Worm (Caenorhabditis elegans): ENCODE results near the gene F53C11.4.
A peak's percentile ranks its signal among the peaks of the same experiment; 100 is the strongest.

F53C11.4 gene

DNA sequence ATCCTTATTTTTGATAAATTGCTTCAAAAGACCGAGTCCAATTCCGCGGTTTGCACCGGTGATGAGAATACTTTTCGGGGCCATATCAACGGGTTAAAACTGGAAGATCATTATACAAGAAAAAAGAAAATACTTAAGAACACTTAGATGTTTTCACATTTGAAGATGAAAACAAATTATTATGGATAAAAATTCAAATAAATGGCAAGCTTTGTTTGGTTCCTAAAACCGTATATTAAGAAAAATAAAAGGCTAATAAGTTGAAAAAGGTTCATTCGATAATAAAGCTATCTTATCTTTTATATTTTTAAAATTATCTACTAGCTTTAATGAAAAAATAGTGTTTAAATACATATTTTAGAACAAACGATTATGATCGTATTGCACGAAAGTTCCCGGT lies 33.7 kb downstream of the F53C11.4 start, which contains the start of gene F20G2.1:
TSS of gene F20G2.1 (minus strand) at position 101 of the 400 bp plus-strand sequence.
- no peak for TF ChIP-seq atf-7 (tag; optimal IDR thresholded peaks at IDR 0.05)
- no peak for TF ChIP-seq mes-4 (tag; optimal IDR thresholded peaks at IDR 0.05)
- no peak for TF ChIP-seq nfyb-1 (GFP tag; IDR thresholded peaks at IDR 0.05)
- no peak for TF ChIP-seq F39B2.1 (GFP tag; IDR thresholded peaks at IDR 0.05)
- no peak for TF ChIP-seq cebp-1 (GFP tag; IDR thresholded peaks at IDR 0.05)
- no peak for TF ChIP-seq cebp-1 (tag; optimal IDR thresholded peaks at IDR 0.05)
- no peak for TF ChIP-seq ceh-91 (GFP tag; IDR thresholded peaks at IDR 0.05)
- no peak for TF ChIP-seq egrh-3 (GFP tag; IDR thresholded peaks at IDR 0.05)
- TF ChIP-seq xnd-1 (tag; optimal IDR thresholded peaks at IDR 0.05) = no peak

ce11 chrV:13751811-13752210 lies 35.3 kb downstream of the F53C11.4 start, which contains the start of gene cld-9:
cld-9 (minus strand) TSS chrV:13751891.
- TF ChIP-seq lin-35 (GFP tag; optimal IDR thresholded peaks at IDR 0.05) (no peak), nhr-80 (tag; optimal IDR thresholded peaks at IDR 0.05) (peak; percentile 52)

DNA sequence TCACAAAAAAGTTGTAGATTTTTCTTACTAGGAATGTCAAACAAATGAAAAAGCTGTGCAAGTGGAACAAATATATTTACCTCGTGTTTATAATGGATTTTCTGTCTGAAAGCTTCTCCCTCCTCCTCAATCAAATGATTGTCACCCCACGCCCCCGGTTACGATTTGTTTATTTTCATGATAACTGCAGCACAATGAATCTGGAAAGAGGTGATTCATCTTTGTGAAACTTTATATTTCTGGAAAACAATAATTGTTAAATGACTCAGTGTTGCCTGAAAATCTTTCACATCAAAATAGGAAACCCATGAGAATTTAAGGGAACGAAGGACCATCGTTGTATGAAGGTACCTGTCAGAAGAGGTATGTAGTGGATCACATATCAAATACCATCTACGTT lies 38.5 kb downstream of the F53C11.4 start, which contains the start of gene F35E12.10:
TSS of gene F35E12.10 (minus strand) at position 101 of the 400 bp plus-strand sequence.
- TF ChIP-seq zfh-2 (GFP tag; conservative IDR thresholded peaks at IDR 0.05) (no peak), ztf-26 (tag; optimal IDR thresholded peaks at IDR 0.05) (no peak), D2030.7 (GFP tag; IDR thresholded peaks at IDR 0.05) (no peak), repo-1 (tag; optimal IDR thresholded peaks at IDR 0.05) (no peak), aptf-3 (GFP tag; IDR thresholded peaks at IDR 0.05) (no peak), unc-62 (GFP tag; optimal IDR thresholded peaks at IDR 0.05) (no peak)

DNA sequence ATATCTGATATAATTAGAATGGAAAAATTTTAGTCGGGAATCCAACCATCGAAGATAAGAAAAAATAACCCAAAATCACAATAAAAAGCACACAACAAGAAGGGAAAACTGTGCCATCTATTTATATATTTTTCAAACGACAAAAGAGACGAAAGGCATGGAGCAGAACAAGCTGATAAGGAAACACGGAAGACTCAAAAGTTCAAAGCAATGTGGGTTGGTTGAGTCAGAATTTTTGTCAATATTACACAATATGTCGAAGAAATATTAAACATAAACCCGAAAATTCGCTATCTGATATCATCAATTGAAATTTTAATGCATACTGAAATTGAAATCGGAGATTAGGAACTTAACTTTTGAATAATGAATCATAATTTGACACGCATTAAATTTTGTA lies 42.3 kb downstream of the F53C11.4 start, which contains the start of gene F35E12.9:
TSS of gene F35E12.9 (minus strand) at position 227 of the 400 bp plus-strand sequence.
- TF ChIP-seq snpc-1.3 (tag; optimal IDR thresholded peaks at IDR 0.05; ENCODE audit: insufficient read depth) = no peak
- peak; percentile 84 for TF ChIP-seq nhr-80 (tag; optimal IDR thresholded peaks at IDR 0.05)

ce11 chrV:13739901-13740300 lies 47.3 kb downstream of the F53C11.4 start:
- TF ChIP-seq nfya-1 (tag; optimal IDR thresholded peaks at IDR 0.05; ENCODE audit: borderline replicate concordance, insufficient read depth) = no peak
- TF ChIP-seq T07F8.4 (tag; optimal IDR thresholded peaks at IDR 0.05) = no peak
- TF ChIP-seq hrde-1 (tag; optimal IDR thresholded peaks at IDR 0.05; ENCODE audit: borderline replicate concordance) = no peak
- TF ChIP-seq lsl-1 (GFP tag; optimal IDR thresholded peaks at IDR 0.05) = no peak
- TF ChIP-seq nhr-80 (tag; optimal IDR thresholded peaks at IDR 0.05) = peak; percentile 49

DNA sequence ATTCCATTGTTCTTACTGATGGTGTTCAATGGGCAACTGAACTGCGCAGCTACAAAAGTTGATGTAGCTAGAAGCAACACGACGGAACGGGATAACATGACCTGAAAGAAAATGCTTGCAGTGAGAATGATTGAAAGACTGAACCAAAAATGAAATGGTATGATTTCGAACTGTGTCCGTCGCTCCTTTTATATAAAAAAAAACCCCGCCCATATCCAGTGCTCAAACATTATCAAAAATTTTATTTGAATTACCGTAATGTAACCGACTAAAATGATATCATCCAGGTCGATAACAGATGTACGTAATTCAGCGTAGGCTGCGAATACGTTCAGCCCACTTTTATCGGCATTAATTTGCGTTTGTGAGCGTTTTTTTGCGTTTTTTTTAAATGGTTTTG lies 48.8 kb downstream of the F53C11.4 start, which contains the start of gene irg-5:
TSS of gene irg-5 (minus strand) at position 101 of the 400 bp plus-strand sequence.
- TF ChIP-seq F57A8.1 (GFP tag; optimal IDR thresholded peaks at IDR 0.05) (no peak), B0019.2 (GFP tag; conservative IDR thresholded peaks at IDR 0.05) (no peak), somi-1 (GFP tag; optimal IDR thresholded peaks at IDR 0.05) (no peak), ets-4 (GFP tag; optimal IDR thresholded peaks at IDR 0.05) (no peak), ama-1 (optimal IDR thresholded peaks at IDR 0.05) (no peak), ama-1 (GFP tag; optimal IDR thresholded peaks at IDR 0.05) (no peak), athp-1 (tag; optimal IDR thresholded peaks at IDR 0.05) (no peak), ceh-27 (GFP tag; optimal IDR thresholded peaks at IDR 0.05) (no peak), ceh-91 (GFP tag; IDR thresholded peaks at IDR 0.05) (no peak), tbx-9 (tag; optimal IDR thresholded peaks at IDR 0.05; ENCODE audit: borderline replicate concordance) (no peak), egl-18 (GFP tag; IDR thresholded peaks at IDR 0.05) (no peak), ztf-28 (GFP tag; IDR thresholded peaks at IDR 0.05) (no peak), zim-3 (tag; optimal IDR thresholded peaks at IDR 0.05) (no peak), B0035.1 (tag; optimal IDR thresholded peaks at IDR 0.05) (no peak)

Data from whole organism, young adult.